Worm (Caenorhabditis elegans) whole organism, young adult: Measurements from ENCODE around the gene H06H21.37.

ENCODE experiments used
- F10E7.11 ChIP-seq: sonication (generic microtip); optimal IDR thresholded peaks from 2 replicates; lab custom pipeline; 2017; ENCODE audit warnings: mild to moderate bottlenecking, missing genetic modification characterization, moderate library complexity, missing compliant biosample characterization
- F22D6.2 ChIP-seq: sonication (generic microtip); optimal IDR thresholded peaks from 2 replicates; lab custom pipeline; 2016; ENCODE audit warnings: mild to moderate bottlenecking, missing genetic modification characterization, missing compliant biosample characterization
- F37B4.10 ChIP-seq: fragments of 200-800 bp; sonication (Bioruptor generic); IDR thresholded peaks from 2 replicates; pipeline ENCODE4 v1.3.6; 2022; ENCODE audit warnings: missing genetic modification characterization, missing compliant biosample characterization
- F49E8.2 ChIP-seq: sonication (generic microtip); optimal IDR thresholded peaks from 3 replicates; lab custom pipeline; 2017; ENCODE audit warnings: missing genetic modification characterization, mild to moderate bottlenecking, missing compliant biosample characterization, antibody characterized with exemption, moderate library complexity; ENCODE audit not compliant: insufficient read depth
- T26A5.8 ChIP-seq: sonication (generic microtip); optimal IDR thresholded peaks from 2 replicates; lab custom pipeline; 2016; ENCODE audit warnings: missing genetic modification characterization, missing compliant biosample characterization
- Y53F4B.3 ChIP-seq: fragments of 200-800 bp; sonication (Bioruptor generic); IDR thresholded peaks from 2 replicates; pipeline ENCODE4 v1.3.6; 2022; ENCODE audit warnings: missing genetic modification reagents, missing genetic modification characterization, missing compliant biosample characterization
- Y56A3A.18 ChIP-seq: fragments of 200-800 bp; sonication (Bioruptor generic); IDR thresholded peaks from 2 replicates; pipeline ENCODE4 v1.3.6; 2022; ENCODE audit warnings: missing genetic modification reagents, missing genetic modification characterization, missing compliant biosample characterization
- akir-1 ChIP-seq: fragments of 200-800 bp; sonication (Bioruptor generic); optimal IDR thresholded peaks from 2 replicates; lab custom pipeline; 2018; ENCODE audit warnings: mild to moderate bottlenecking, missing genetic modification characterization, moderate library complexity, missing compliant biosample characterization
- ama-1 ChIP-seq, 3 experiments: fragments of 150-350 bp in 1 of 3; sonication (generic microtip) in 2 of 3; optimal IDR thresholded peaks; 2 replicates each; lab custom pipeline; 2014 to 2018; ENCODE audit warnings: missing biosample characterization in 2 of 3, missing genetic modification characterization in 2 of 3, missing genetic modification reagents in 2 of 3
- atf-7 ChIP-seq: sonication (generic microtip); optimal IDR thresholded peaks from 2 replicates; lab custom pipeline; 2017; ENCODE audit warnings: mild to moderate bottlenecking, missing genetic modification characterization, missing compliant biosample characterization
- attf-6 ChIP-seq: fragments of 200-800 bp; sonication (Bioruptor generic); IDR thresholded peaks from 2 replicates; pipeline ENCODE4 v1.3.6; 2022; ENCODE audit warnings: missing genetic modification reagents, missing genetic modification characterization, missing compliant biosample characterization
- bed-2 ChIP-seq: fragments of 200-800 bp; sonication (Bioruptor generic); IDR thresholded peaks from 2 replicates; pipeline ENCODE4 v1.3.6; 2022; ENCODE audit warnings: missing genetic modification reagents, missing genetic modification characterization, missing compliant biosample characterization
- cebp-2 ChIP-seq: fragments of 200-800 bp; sonication (Bioruptor generic); IDR thresholded peaks from 2 replicates; pipeline ENCODE4 v1.3.6; 2022; ENCODE audit warnings: missing genetic modification characterization, missing compliant biosample characterization
- ceh-100 ChIP-seq: fragments of 200-800 bp; sonication (Bioruptor generic); IDR thresholded peaks from 2 replicates; pipeline ENCODE4 v1.3.6; 2022; ENCODE audit warnings: missing genetic modification reagents, missing genetic modification characterization, missing compliant biosample characterization
- chd-7 ChIP-seq: sonication (generic microtip); optimal IDR thresholded peaks from 2 replicates; lab custom pipeline; 2016; ENCODE audit warnings: mild to moderate bottlenecking, missing genetic modification characterization, moderate library complexity, missing compliant biosample characterization
- die-1 ChIP-seq: sonication (generic microtip); optimal IDR thresholded peaks from 2 replicates; lab custom pipeline; 2016; ENCODE audit warnings: missing genotype, mild to moderate bottlenecking, missing genetic modification characterization, missing compliant biosample characterization
- ekl-4 ChIP-seq: fragments of 200-800 bp; sonication (Bioruptor generic); IDR thresholded peaks from 2 replicates; pipeline ENCODE4 v1.3.6; 2022; ENCODE audit warnings: missing genetic modification reagents, missing genetic modification characterization, missing compliant biosample characterization
- fkh-3 ChIP-seq: sonication (generic microtip); optimal IDR thresholded peaks from 2 replicates; lab custom pipeline; 2016; ENCODE audit warnings: mild to moderate bottlenecking, missing genetic modification characterization, missing compliant biosample characterization
- hlh-26 ChIP-seq: fragments of 200-800 bp; sonication (Bioruptor generic); conservative IDR thresholded peaks from 2 replicates; pipeline ENCODE4 v1.3.6; 2022; ENCODE audit warnings: missing genetic modification reagents, missing genetic modification characterization, missing compliant biosample characterization
- hmg-20 ChIP-seq: fragments of 200-800 bp; sonication (Bioruptor generic); IDR thresholded peaks from 2 replicates; pipeline ENCODE4 v1.3.6; 2022; ENCODE audit warnings: missing genetic modification reagents, missing genetic modification characterization, missing compliant biosample characterization
- lir-1 ChIP-seq: fragments of 200-800 bp; sonication (Bioruptor generic); conservative IDR thresholded peaks from 2 replicates; pipeline ENCODE4 v1.3.6; 2022; ENCODE audit warnings: missing genetic modification reagents, missing genetic modification characterization, missing compliant biosample characterization
- lsl-1 ChIP-seq: fragments of 200-800 bp; sonication (Bioruptor generic); optimal IDR thresholded peaks from 2 replicates; lab custom pipeline; 2018; ENCODE audit warnings: mild to moderate bottlenecking, missing genetic modification characterization, moderate library complexity, missing compliant biosample characterization
- mcd-1 ChIP-seq: fragments of 200-800 bp; sonication (Bioruptor generic); IDR thresholded peaks from 2 replicates; pipeline ENCODE4 v1.3.6; 2022; ENCODE audit warnings: missing genetic modification reagents, missing genetic modification characterization, missing compliant biosample characterization
- mes-4 ChIP-seq: sonication (generic microtip); optimal IDR thresholded peaks from 2 replicates; lab custom pipeline; 2016; ENCODE audit warnings: missing genotype, missing genetic modification characterization, missing compliant biosample characterization
- mxl-1 ChIP-seq: sonication (generic microtip); optimal IDR thresholded peaks from 2 replicates; lab custom pipeline; 2016; ENCODE audit warnings: missing genetic modification characterization, missing compliant biosample characterization
- nfya-1 ChIP-seq: sonication (generic microtip); optimal IDR thresholded peaks from 2 replicates; lab custom pipeline; 2017; ENCODE audit warnings: antibody characterized with exemption, missing compliant biosample characterization, missing genetic modification characterization, borderline replicate concordance; ENCODE audit not compliant: insufficient read depth
- nfyb-1 ChIP-seq: fragments of 200-800 bp; sonication (Bioruptor generic); IDR thresholded peaks from 2 replicates; pipeline ENCODE4 v1.3.6; 2022; ENCODE audit warnings: missing genetic modification reagents, missing genetic modification characterization, missing compliant biosample characterization
- nhr-80 ChIP-seq: sonication (generic microtip); optimal IDR thresholded peaks from 2 replicates; lab custom pipeline; 2016; ENCODE audit warnings: missing genetic modification characterization, missing compliant biosample characterization
- nhr-90 ChIP-seq: sonication (generic microtip); optimal IDR thresholded peaks from 2 replicates; lab custom pipeline; 2016; ENCODE audit warnings: missing genotype, mild to moderate bottlenecking, missing genetic modification characterization, missing compliant biosample characterization
- rec-8 ChIP-seq, 2 experiments: sonication (generic microtip); optimal IDR thresholded peaks; 2 replicates each; lab custom pipeline; 2016; ENCODE audit warnings: mild to moderate bottlenecking in 2 of 2, missing genetic modification characterization in 2 of 2, missing genetic modification reagents in 2 of 2, missing genotype in 2 of 2, missing biosample characterization in 1 of 2, missing compliant biosample characterization in 1 of 2, moderate library complexity in 1 of 2
- rpc-1 ChIP-seq, 2 experiments: fragments of 150-350 bp in 1 of 2; sonication (generic microtip) in 1 of 2; optimal IDR thresholded peaks; 2 replicates each; lab custom pipeline; 2014 to 2018; ENCODE audit warnings: missing biosample characterization in 1 of 2, missing genetic modification characterization in 1 of 2, missing genetic modification reagents in 1 of 2, missing genotype in 1 of 2
- snpc-1.3 ChIP-seq: sonication (generic microtip); optimal IDR thresholded peaks from 2 replicates; lab custom pipeline; 2017; ENCODE audit warnings: missing genetic modification characterization, mild to moderate bottlenecking, missing compliant biosample characterization, antibody characterized with exemption, moderate library complexity, missing genotype, missing genetic modification reagents; ENCODE audit not compliant: insufficient read depth
- somi-1 ChIP-seq: fragments of 200-800 bp; sonication (Bioruptor generic); optimal IDR thresholded peaks from 2 replicates; lab custom pipeline; 2018; ENCODE audit warnings: mild to moderate bottlenecking, missing genetic modification characterization, missing compliant biosample characterization
- tlf-1 ChIP-seq: fragments of 200-800 bp; sonication (Bioruptor generic); optimal IDR thresholded peaks from 2 replicates; lab custom pipeline; 2018; ENCODE audit warnings: mild to moderate bottlenecking, missing genetic modification characterization, missing compliant biosample characterization
- ztf-22 ChIP-seq: fragments of 200-800 bp; sonication (Bioruptor generic); optimal IDR thresholded peaks from 2 replicates; lab custom pipeline; 2018; ENCODE audit warnings: mild to moderate bottlenecking, missing genetic modification characterization, moderate library complexity, missing compliant biosample characterization

The H06H21.37 gene

DNA sequence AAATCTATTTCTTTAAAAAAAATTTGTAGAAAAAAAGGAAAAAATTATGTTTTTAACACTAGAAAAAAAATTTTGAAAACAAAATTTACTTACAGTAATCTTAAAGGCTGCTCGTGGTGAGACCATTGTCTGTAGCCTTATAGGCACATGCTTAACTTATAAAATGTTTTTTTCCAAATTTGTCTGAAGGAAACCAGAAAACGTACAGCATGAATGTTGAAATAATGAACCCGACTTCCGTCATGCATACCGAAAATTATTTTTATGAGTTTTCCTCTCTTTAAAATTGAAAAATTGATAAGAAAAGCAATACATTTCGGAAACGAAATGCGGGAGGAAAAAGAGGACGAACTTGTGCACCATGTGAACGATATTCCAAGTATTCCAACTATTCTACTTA, 38.0 kb downstream of the H06H21.37 start, which contains the start of gene R11E3.2:
Gene R11E3.2, plus strand, starts transcription at position 301 of the 400 bp plus-strand sequence.
- no peak for TF ChIP-seq cebp-2 (GFP tag; lab: Robert Waterston, UW)
- TF ChIP-seq nhr-80 (tag; lab: Kevin White, UChicago), result peak; percentile 4

DNA sequence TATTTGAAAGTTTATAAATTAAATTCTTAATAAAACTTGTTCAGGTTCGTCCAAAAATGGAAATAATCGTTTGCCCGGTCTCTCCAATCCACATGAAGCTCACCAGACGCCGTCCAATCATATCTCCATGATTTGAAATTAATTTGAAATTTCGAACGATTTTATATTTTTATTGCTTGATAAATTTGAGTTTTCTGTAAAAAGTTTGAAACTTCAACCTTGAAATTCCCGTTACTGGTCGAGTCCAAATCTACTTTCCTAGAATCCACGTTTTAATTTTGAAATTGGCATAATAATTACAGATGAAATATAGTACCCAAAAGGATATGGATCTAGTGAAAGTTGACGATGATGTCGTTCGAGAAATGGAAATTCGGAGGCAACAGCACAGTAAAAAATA, 45.4 kb downstream of the H06H21.37 start, which contains the start of gene npp-26:
Gene npp-26, plus strand, starts transcription at position 301 of the 400 bp plus-strand sequence.
- no peak for TF ChIP-seq F10E7.11 (tag; lab: Kevin White, UChicago)
- TF ChIP-seq rec-8 (tag; optimal IDR thresholded peaks at IDR 0.05; lab: Kevin White, UChicago), result no peak
- no peak for TF ChIP-seq F49E8.2 (tag; lab: Kevin White, UChicago)
- no peak for TF ChIP-seq Y53F4B.3 (GFP tag; lab: Robert Waterston, UW)
- no peak for TF ChIP-seq fkh-3
- TF ChIP-seq ztf-22 (GFP tag; lab: Kevin White, UChicago), result no peak
- TF ChIP-seq ceh-100 (GFP tag; lab: Robert Waterston, UW), result no peak
- TF ChIP-seq akir-1 (GFP tag; lab: Kevin White, UChicago), result no peak
- no peak for TF ChIP-seq lir-1 (GFP tag; lab: Robert Waterston, UW)
- no peak for TF ChIP-seq mcd-1 (GFP tag; lab: Robert Waterston, UW)
- no peak for TF ChIP-seq nhr-80 (tag; lab: Kevin White, UChicago)
- no peak for TF ChIP-seq mes-4 (tag; lab: Kevin White, UChicago)
- TF ChIP-seq somi-1 (GFP tag; lab: Kevin White, UChicago), result no peak
- TF ChIP-seq T26A5.8 (tag; lab: Kevin White, UChicago), result no peak
- no peak for TF ChIP-seq Y56A3A.18
- no peak for TF ChIP-seq atf-7 (tag; lab: Kevin White, UChicago)
- no peak for TF ChIP-seq hmg-20 (GFP tag; lab: Robert Waterston, UW)

DNA sequence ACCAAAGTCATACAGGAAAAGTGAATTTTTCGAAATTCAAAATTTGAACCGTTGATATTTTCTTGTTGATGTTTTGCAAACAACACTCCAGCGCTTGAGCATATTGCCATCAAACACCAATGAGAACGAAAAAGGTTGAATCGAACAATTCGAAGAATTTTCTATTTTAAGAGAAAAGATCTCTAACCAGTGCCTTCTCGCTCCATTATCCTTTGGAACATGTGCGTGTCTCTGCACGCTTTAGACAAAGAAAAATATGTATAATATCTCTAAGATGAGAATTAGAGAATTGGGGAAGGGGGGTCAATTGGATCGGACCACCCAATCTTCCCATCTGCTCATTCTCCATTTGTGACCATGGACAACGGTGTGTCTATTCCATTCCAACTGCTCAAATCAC, 45.9 kb downstream of the H06H21.37 start, which contains the start of gene Y17G9B.2:
Gene Y17G9B.2, plus strand, starts transcription at position 301 of the 400 bp plus-strand sequence.
- no peak for TF ChIP-seq F22D6.2 (tag; lab: Kevin White, UChicago)
- no peak for TF ChIP-seq mxl-1
- no peak for TF ChIP-seq F10E7.11 (tag; lab: Kevin White, UChicago)
- TF ChIP-seq ama-1 (optimal IDR thresholded peaks at IDR 0.05; lab: Kevin White, UChicago), result no peak
- no peak for TF ChIP-seq ama-1 (GFP tag; optimal IDR thresholded peaks at IDR 0.05; lab: Kevin White, UChicago)
- TF ChIP-seq snpc-1.3 (tag; lab: Kevin White, UChicago), result no peak
- no peak for TF ChIP-seq tlf-1
- TF ChIP-seq rpc-1 (optimal IDR thresholded peaks at IDR 0.05; lab: Kevin White, UChicago), result no peak
- no peak for TF ChIP-seq rpc-1 (tag; optimal IDR thresholded peaks at IDR 0.05; lab: Kevin White, UChicago)
- no peak for TF ChIP-seq lir-1 (GFP tag; lab: Robert Waterston, UW)
- TF ChIP-seq die-1, result no peak
- TF ChIP-seq nhr-90 (tag; lab: Kevin White, UChicago), result no peak
- TF ChIP-seq bed-2 (GFP tag; lab: Robert Waterston, UW), result no peak
- no peak for TF ChIP-seq F37B4.10 (GFP tag; lab: Robert Waterston, UW)
- no peak for TF ChIP-seq hlh-26 (GFP tag; lab: Robert Waterston, UW)
- no peak for TF ChIP-seq ekl-4 (GFP tag; lab: Robert Waterston, UW)
- no peak for TF ChIP-seq chd-7
- no peak for TF ChIP-seq nfya-1 (tag; lab: Kevin White, UChicago)
- TF ChIP-seq lsl-1 (GFP tag; lab: Kevin White, UChicago), result no peak
- no peak for TF ChIP-seq nfyb-1 (GFP tag; lab: Robert Waterston, UW)
- TF ChIP-seq attf-6 (GFP tag; lab: Robert Waterston, UW), result no peak
- TF ChIP-seq mes-4 (tag; lab: Kevin White, UChicago), result no peak
- TF ChIP-seq, all 124 proteins: peak for 0
